Worm (Caenorhabditis elegans) whole organism, late embryonic: ENCODE measurements around the gene F23H12.7.

Source experiments
- K02D7.2 ChIP-seq: sonication (generic microtip); optimal IDR thresholded peaks from 2 replicates; lab custom pipeline; 2017; ENCODE audit warnings: mild to moderate bottlenecking, missing genetic modification characterization, missing compliant biosample characterization
- ceh-19 ChIP-seq: fragments of 200-800 bp; sonication (Bioruptor generic); optimal IDR thresholded peaks from 2 replicates; lab custom pipeline; 2018; ENCODE audit warnings: mild to moderate bottlenecking, missing genetic modification characterization, missing compliant biosample characterization
- ceh-34 ChIP-seq: sonication (generic microtip); optimal IDR thresholded peaks from 2 replicates; lab custom pipeline; 2016; ENCODE audit warnings: mild to moderate bottlenecking, missing genetic modification characterization, missing compliant biosample characterization
- ceh-45 ChIP-seq: fragments of 200-800 bp; sonication (Bioruptor generic); IDR thresholded peaks from 2 replicates; pipeline ENCODE4 v1.3.6; 2022; ENCODE audit warnings: missing genetic modification reagents, missing genetic modification characterization, missing compliant biosample characterization
- eyg-1 ChIP-seq: sonication (generic microtip); optimal IDR thresholded peaks from 2 replicates; lab custom pipeline; 2016; ENCODE audit warnings: missing genotype, missing genetic modification characterization, missing compliant biosample characterization
- madf-2 ChIP-seq: sonication (generic microtip); optimal IDR thresholded peaks from 2 replicates; lab custom pipeline; 2017; ENCODE audit warnings: missing genetic modification characterization, missing compliant biosample characterization
- npax-4 ChIP-seq: sonication (generic microtip); optimal IDR thresholded peaks from 2 replicates; lab custom pipeline; 2016; ENCODE audit warnings: missing genetic modification characterization, missing compliant biosample characterization
- syd-9 ChIP-seq: sonication (generic microtip); optimal IDR thresholded peaks from 2 replicates; lab custom pipeline; 2016; ENCODE audit warnings: mild to moderate bottlenecking, missing genetic modification characterization, moderate library complexity, missing compliant biosample characterization
- tbx-2 ChIP-seq: sonication (generic microtip); optimal IDR thresholded peaks from 2 replicates; lab custom pipeline; 2016; ENCODE audit warnings: missing genetic modification characterization, missing compliant biosample characterization
- tbx-7 ChIP-seq: sonication (generic microtip); optimal IDR thresholded peaks from 2 replicates; lab custom pipeline; 2016; ENCODE audit warnings: missing genotype, missing genetic modification characterization, missing compliant biosample characterization
- unc-42 ChIP-seq: sonication (generic microtip); optimal IDR thresholded peaks from 2 replicates; lab custom pipeline; 2016; ENCODE audit warnings: missing genotype, missing genetic modification characterization, missing compliant biosample characterization

ce11 chrV:12386154-12386553, 14.7 kb downstream of the F23H12.7 start, which contains the start of gene K01D12.15:
- no peak for TF ChIP-seq syd-9
- TF ChIP-seq ceh-19 (GFP tag; lab: Kevin White, UChicago), result no peak
- TF ChIP-seq madf-2 (tag; lab: Kevin White, UChicago), result no peak
- TF ChIP-seq ceh-45 (GFP tag; lab: Robert Waterston, UW), result no peak
- no peak for TF ChIP-seq eyg-1
- TF ChIP-seq npax-4, result no peak
- TF ChIP-seq unc-42 (tag; lab: Kevin White, UChicago), result no peak
- TF ChIP-seq ceh-34, result no peak
- TF ChIP-seq tbx-7 (tag; lab: Kevin White, UChicago), result no peak
- TF ChIP-seq K02D7.2 (tag; lab: Kevin White, UChicago), result no peak
- TF ChIP-seq tbx-2, result no peak
